Worm (Caenorhabditis elegans): ENCODE results near the gene C47D12.2.

DNA sequence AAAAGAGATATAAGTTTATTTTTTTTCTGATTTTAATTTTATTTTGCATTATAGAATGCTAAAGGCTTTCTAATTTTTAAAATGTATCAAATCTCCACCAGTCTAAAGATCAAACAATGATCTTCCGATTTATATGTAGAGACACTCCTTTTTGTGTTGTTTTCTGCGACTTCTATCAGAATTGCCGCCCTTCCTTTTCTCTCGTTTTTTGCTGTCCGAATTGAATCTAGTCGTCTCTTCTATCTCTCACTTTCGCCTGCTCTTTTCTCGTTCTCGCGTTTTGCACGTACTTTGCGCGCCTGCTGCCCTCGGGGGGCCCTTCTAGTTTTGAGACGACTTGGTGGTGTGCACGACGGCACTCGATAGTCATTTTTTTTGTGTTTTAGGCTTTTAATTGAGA lies 48.3 kb downstream of the C47D12.2 start:
- TF ChIP-seq flt-1 (GFP tag; IDR thresholded peaks at IDR 0.05) (no peak), ets-7 (tag; optimal IDR thresholded peaks at IDR 0.05) (no peak), tbx-11 (GFP tag; IDR thresholded peaks at IDR 0.05) (no peak), ceh-36 (tag; optimal IDR thresholded peaks at IDR 0.05) (no peak), hnd-1 (tag; optimal IDR thresholded peaks at IDR 0.05) (no peak), aly-1 (tag; optimal IDR thresholded peaks at IDR 0.05) (no peak), ama-1 (optimal IDR thresholded peaks at IDR 0.05) (no peak), F13C5.2 (tag; optimal IDR thresholded peaks at IDR 0.05) (no peak), tbx-37 (GFP tag; conservative IDR thresholded peaks at IDR 0.05) (no peak), pes-1 (GFP tag; IDR thresholded peaks at IDR 0.05) (no peak), ceh-13 (GFP tag; optimal IDR thresholded peaks at IDR 0.05) (no peak)
